Worm (Caenorhabditis elegans) whole organism, young adult: ENCODE data around the gene dnc-1.

Experiments
- Y56A3A.18 ChIP-seq: fragments of 200-800 bp; sonication (Bioruptor generic); IDR thresholded peaks from 2 replicates; pipeline ENCODE4 v1.3.6; 2022; ENCODE audit warnings: missing genetic modification reagents, missing genetic modification characterization, missing compliant biosample characterization
- ama-1 ChIP-seq, 3 experiments: fragments of 150-350 bp in 1 of 3; sonication (generic microtip) in 2 of 3; optimal IDR thresholded peaks; 2 replicates each; lab custom pipeline; 2014 to 2018; ENCODE audit warnings: missing biosample characterization in 2 of 3, missing genetic modification characterization in 2 of 3, missing genetic modification reagents in 2 of 3
- ceh-100 ChIP-seq: fragments of 200-800 bp; sonication (Bioruptor generic); IDR thresholded peaks from 2 replicates; pipeline ENCODE4 v1.3.6; 2022; ENCODE audit warnings: missing genetic modification reagents, missing genetic modification characterization, missing compliant biosample characterization
- ceh-91 ChIP-seq: fragments of 200-800 bp; sonication (Bioruptor generic); IDR thresholded peaks from 2 replicates; pipeline ENCODE4 v1.3.6; 2022; ENCODE audit warnings: missing genetic modification reagents, missing genetic modification characterization, missing compliant biosample characterization
- egl-18 ChIP-seq: fragments of 200-800 bp; sonication (Bioruptor generic); IDR thresholded peaks from 2 replicates; pipeline ENCODE4 v1.3.6; 2022; ENCODE audit warnings: missing genetic modification reagents, missing genetic modification characterization, missing compliant biosample characterization
- mcd-1 ChIP-seq: fragments of 200-800 bp; sonication (Bioruptor generic); IDR thresholded peaks from 2 replicates; pipeline ENCODE4 v1.3.6; 2022; ENCODE audit warnings: missing genetic modification reagents, missing genetic modification characterization, missing compliant biosample characterization
- nhr-90 ChIP-seq: sonication (generic microtip); optimal IDR thresholded peaks from 2 replicates; lab custom pipeline; 2016; ENCODE audit warnings: missing genotype, mild to moderate bottlenecking, missing genetic modification characterization, missing compliant biosample characterization
- unc-130 ChIP-seq: sonication (generic microtip); optimal IDR thresholded peaks from 2 replicates; lab custom pipeline; 2016; ENCODE audit warnings: missing genetic modification reagents, missing genetic modification characterization, missing compliant biosample characterization

DNA sequence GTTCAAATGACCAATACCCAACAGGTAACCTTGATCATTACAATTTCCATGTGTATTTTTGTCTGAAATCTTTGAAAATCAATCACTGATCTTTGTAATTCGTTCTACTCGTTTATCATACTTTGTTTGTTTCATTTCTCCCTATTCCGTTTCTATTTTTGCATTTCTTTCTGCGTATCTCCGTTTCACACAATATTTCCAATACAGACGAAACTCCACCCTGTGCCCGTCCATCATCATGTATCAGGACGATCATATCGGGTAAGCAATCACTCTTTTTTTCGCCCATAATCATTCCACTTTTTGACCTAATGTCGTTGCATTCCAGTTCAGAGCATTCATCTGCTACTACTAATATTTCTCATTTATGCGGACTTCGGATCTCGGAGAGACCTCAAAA, 23.3 kb downstream of the dnc-1 start, which contains the start of gene pyk-2:
- TF ChIP-seq Y56A3A.18 (GFP tag; lab: Robert Waterston, UW), result no peak
- TF ChIP-seq nhr-90, result no peak
- TF ChIP-seq unc-130 (GFP tag; lab: Kevin White, UChicago), result no peak
- TF ChIP-seq ama-1 (optimal IDR thresholded peaks at IDR 0.05; lab: Kevin White, UChicago), result no peak
- no peak for TF ChIP-seq ama-1 (GFP tag; optimal IDR thresholded peaks at IDR 0.05; lab: Kevin White, UChicago)
- TF ChIP-seq ceh-100 (GFP tag; lab: Robert Waterston, UW), result no peak
- no peak for TF ChIP-seq egl-18 (GFP tag; lab: Robert Waterston, UW)
- no peak for TF ChIP-seq mcd-1
- TF ChIP-seq ceh-91 (GFP tag; lab: Robert Waterston, UW), result no peak
